Worm (Caenorhabditis elegans): ENCODE data around the gene ugt-3.

Gene ugt-3

ce11 chrV:12819792-12820453 is 19.9 kb upstream of the ugt-3 start, which contains the start of the genes ZC443.4 and ugt-18:
Gene ZC443.4 (minus strand): TSS chrV:12819886.
Gene ugt-18 (plus strand): TSS chrV:12820260.
- TF ChIP-seq hnd-1 (tag; optimal IDR thresholded peaks at IDR 0.05) (no peak), pes-1 (GFP tag; IDR thresholded peaks at IDR 0.05) (no peak), hmbx-1 (tag; optimal IDR thresholded peaks at IDR 0.05) (no peak), scrt-1 (GFP tag; IDR thresholded peaks at IDR 0.05) (no peak), hmg-4 (GFP tag; optimal IDR thresholded peaks at IDR 0.05) (no peak), ama-1 (optimal IDR thresholded peaks at IDR 0.05) (no peak), ceh-36 (tag; optimal IDR thresholded peaks at IDR 0.05) (no peak), F13C5.2 (tag; optimal IDR thresholded peaks at IDR 0.05) (no peak), B0310.2 (tag; optimal IDR thresholded peaks at IDR 0.05) (no peak), aly-1 (tag; optimal IDR thresholded peaks at IDR 0.05) (no peak), tbx-37 (GFP tag; conservative IDR thresholded peaks at IDR 0.05) (no peak), ceh-13 (GFP tag; optimal IDR thresholded peaks at IDR 0.05) (no peak), flt-1 (GFP tag; IDR thresholded peaks at IDR 0.05) (no peak), tbx-11 (GFP tag; IDR thresholded peaks at IDR 0.05) (no peak), ets-7 (tag; optimal IDR thresholded peaks at IDR 0.05) (no peak)

ce11 chrV:12819155-12819554 is 19.1 kb upstream of the ugt-3 start:
- TF ChIP-seq ceh-13 (GFP tag; optimal IDR thresholded peaks at IDR 0.05) = no peak
- no peak for TF ChIP-seq ets-7 (tag; optimal IDR thresholded peaks at IDR 0.05)
- TF ChIP-seq tra-4 (tag; optimal IDR thresholded peaks at IDR 0.05) = no peak
- no peak for TF ChIP-seq ceh-36 (tag; optimal IDR thresholded peaks at IDR 0.05)
- TF ChIP-seq hmbx-1 (tag; optimal IDR thresholded peaks at IDR 0.05) = no peak
- TF ChIP-seq flt-1 (GFP tag; IDR thresholded peaks at IDR 0.05) = no peak
- no peak for TF ChIP-seq tbx-37 (GFP tag; conservative IDR thresholded peaks at IDR 0.05)
- no peak for TF ChIP-seq scrt-1 (GFP tag; IDR thresholded peaks at IDR 0.05)
- TF ChIP-seq pes-1 (GFP tag; IDR thresholded peaks at IDR 0.05) = no peak
- TF ChIP-seq hnd-1 (tag; optimal IDR thresholded peaks at IDR 0.05) = no peak
- no peak for TF ChIP-seq F13C5.2 (tag; optimal IDR thresholded peaks at IDR 0.05)
- TF ChIP-seq hmg-4 (GFP tag; optimal IDR thresholded peaks at IDR 0.05) = no peak
- TF ChIP-seq sea-1 (GFP tag; conservative IDR thresholded peaks at IDR 0.05) = no peak
- no peak for TF ChIP-seq tbx-11 (GFP tag; IDR thresholded peaks at IDR 0.05)
- no peak for TF ChIP-seq ama-1 (optimal IDR thresholded peaks at IDR 0.05)
- TF ChIP-seq B0310.2 (tag; optimal IDR thresholded peaks at IDR 0.05) = no peak
- TF ChIP-seq aly-1 (tag; optimal IDR thresholded peaks at IDR 0.05) = no peak

ce11 chrV:12818486-12818885 is 18.4 kb upstream of the ugt-3 start:
- TF ChIP-seq ceh-13 (GFP tag; optimal IDR thresholded peaks at IDR 0.05) (no peak), flt-1 (GFP tag; IDR thresholded peaks at IDR 0.05) (no peak), hnd-1 (tag; optimal IDR thresholded peaks at IDR 0.05) (no peak), ets-7 (tag; optimal IDR thresholded peaks at IDR 0.05) (no peak), scrt-1 (GFP tag; IDR thresholded peaks at IDR 0.05) (no peak), pes-1 (GFP tag; IDR thresholded peaks at IDR 0.05) (no peak), hmg-4 (GFP tag; optimal IDR thresholded peaks at IDR 0.05) (no peak), tbx-37 (GFP tag; conservative IDR thresholded peaks at IDR 0.05) (no peak), ceh-36 (tag; optimal IDR thresholded peaks at IDR 0.05) (no peak), tbx-11 (GFP tag; IDR thresholded peaks at IDR 0.05) (no peak), F13C5.2 (tag; optimal IDR thresholded peaks at IDR 0.05) (no peak), tra-4 (tag; optimal IDR thresholded peaks at IDR 0.05) (no peak), aly-1 (tag; optimal IDR thresholded peaks at IDR 0.05) (no peak)

- TF ChIP-seq hmg-4 (GFP tag; optimal IDR thresholded peaks at IDR 0.05) (no peak), ceh-13 (GFP tag; optimal IDR thresholded peaks at IDR 0.05) (no peak), B0310.2 (tag; optimal IDR thresholded peaks at IDR 0.05) (no peak), scrt-1 (GFP tag; IDR thresholded peaks at IDR 0.05) (no peak), hmbx-1 (tag; optimal IDR thresholded peaks at IDR 0.05) (no peak), aly-1 (tag; optimal IDR thresholded peaks at IDR 0.05) (no peak), tra-4 (tag; optimal IDR thresholded peaks at IDR 0.05) (no peak), flt-1 (GFP tag; IDR thresholded peaks at IDR 0.05) (no peak), F13C5.2 (tag; optimal IDR thresholded peaks at IDR 0.05) (no peak), pes-1 (GFP tag; IDR thresholded peaks at IDR 0.05) (no peak), ama-1 (optimal IDR thresholded peaks at IDR 0.05) (no peak), sea-1 (GFP tag; conservative IDR thresholded peaks at IDR 0.05) (no peak), hnd-1 (tag; optimal IDR thresholded peaks at IDR 0.05) (no peak), tbx-37 (GFP tag; conservative IDR thresholded peaks at IDR 0.05) (no peak)
Observed at ce11 chrV:12816672-12817071, 16.6 kb upstream of the ugt-3 start.

- no peak for TF ChIP-seq ets-7 (tag; optimal IDR thresholded peaks at IDR 0.05)
- TF ChIP-seq tbx-37 (GFP tag; conservative IDR thresholded peaks at IDR 0.05) = no peak
Observed at ce11 chrV:12815386-12815785, 15.3 kb upstream of the ugt-3 start.

ce11 chrV:12814481-12814882 is 14.4 kb upstream of the ugt-3 start:
- no peak for TF ChIP-seq tbx-37 (GFP tag; conservative IDR thresholded peaks at IDR 0.05)
- TF ChIP-seq scrt-1 (GFP tag; IDR thresholded peaks at IDR 0.05) = no peak
- TF ChIP-seq hmg-4 (GFP tag; optimal IDR thresholded peaks at IDR 0.05) = peak; percentile 52
- TF ChIP-seq sea-1 (GFP tag; conservative IDR thresholded peaks at IDR 0.05) = no peak
- peak; percentile 10 for TF ChIP-seq aly-1 (tag; optimal IDR thresholded peaks at IDR 0.05)
- peak; percentile 2 for TF ChIP-seq F13C5.2 (tag; optimal IDR thresholded peaks at IDR 0.05)

ce11 chrV:12814022-12814421 is 14.0 kb upstream of the ugt-3 start, which contains the start of gene ZC443.3:
Gene ZC443.3 (minus strand): TSS chrV:12814122.
- no peak for TF ChIP-seq hmbx-1 (tag; optimal IDR thresholded peaks at IDR 0.05)
- no peak for TF ChIP-seq ets-7 (tag; optimal IDR thresholded peaks at IDR 0.05)
- no peak for TF ChIP-seq scrt-1 (GFP tag; IDR thresholded peaks at IDR 0.05)
- no peak for TF ChIP-seq F13C5.2 (tag; optimal IDR thresholded peaks at IDR 0.05)
- no peak for TF ChIP-seq hmg-4 (GFP tag; optimal IDR thresholded peaks at IDR 0.05)
- no peak for TF ChIP-seq tbx-37 (GFP tag; conservative IDR thresholded peaks at IDR 0.05)
- no peak for TF ChIP-seq flt-1 (GFP tag; IDR thresholded peaks at IDR 0.05)
- no peak for TF ChIP-seq sea-1 (GFP tag; conservative IDR thresholded peaks at IDR 0.05)
- no peak for TF ChIP-seq tbx-11 (GFP tag; IDR thresholded peaks at IDR 0.05)
- TF ChIP-seq B0310.2 (tag; optimal IDR thresholded peaks at IDR 0.05) = no peak
- no peak for TF ChIP-seq pes-1 (GFP tag; IDR thresholded peaks at IDR 0.05)
- TF ChIP-seq ceh-36 (tag; optimal IDR thresholded peaks at IDR 0.05) = no peak
- TF ChIP-seq ceh-13 (GFP tag; optimal IDR thresholded peaks at IDR 0.05) = no peak
- TF ChIP-seq hnd-1 (tag; optimal IDR thresholded peaks at IDR 0.05) = no peak
- no peak for TF ChIP-seq ama-1 (optimal IDR thresholded peaks at IDR 0.05)
- no peak for TF ChIP-seq aly-1 (tag; optimal IDR thresholded peaks at IDR 0.05)
- TF ChIP-seq tra-4 (tag; optimal IDR thresholded peaks at IDR 0.05) = no peak

Data from whole organism, early embryonic.